Fruit fly (Drosophila melanogaster) Kc167 (cell line): ENCODE measurements around the gene mnd.

Source experiments
- h ChIP-seq: fragments of >200 bp; optimal IDR thresholded peaks from 3 replicates; lab custom pipeline; 2018; ENCODE audit warnings: missing external identifiers
- insv ChIP-seq: fragments of >200 bp; optimal IDR thresholded peaks from 3 replicates; lab custom pipeline; 2018; ENCODE audit warnings: missing external identifiers
- psq ChIP-seq: fragments of >200 bp; optimal IDR thresholded peaks from 2 replicates; lab custom pipeline; 2017; ENCODE audit warnings: missing external identifiers
- ttk ChIP-seq: sonication (Bioruptor generic); optimal IDR thresholded peaks from 2 replicates; lab custom pipeline; 2017; ENCODE audit warnings: missing external identifiers

DNA sequence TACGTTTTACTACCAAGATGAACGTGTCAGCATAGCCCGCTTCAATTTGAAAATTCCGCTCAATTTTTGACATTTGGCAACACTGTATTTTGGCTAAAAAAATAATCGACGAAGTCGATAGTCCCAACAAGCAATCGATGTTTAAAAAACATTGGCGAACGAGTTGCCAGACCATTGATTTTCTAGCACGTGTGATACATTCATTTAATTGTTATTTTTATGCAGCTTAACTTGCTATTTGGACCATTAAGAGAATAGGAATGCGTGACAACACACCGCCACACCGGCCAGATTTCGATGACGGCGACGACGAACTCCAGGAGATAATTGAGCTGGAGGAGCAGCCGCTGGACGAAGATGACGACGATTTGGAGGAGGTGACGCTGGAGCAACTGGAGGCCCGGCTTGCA, 2.2 kb upstream of the mnd start, which contains the start of gene CG5114:
- TF ChIP-seq insv (lab: Kevin White, UChicago) (no peak), h (no peak), psq (lab: Kevin White, UChicago) (no peak), ttk (lab: Kevin White, UChicago) (no peak)
